Fruit fly (Drosophila melanogaster) whole organism, embryonic: ENCODE results near the gene CG31178.
A peak's percentile ranks its signal among the peaks of the same experiment; 100 is the strongest.

Experiments
- Aef1 ChIP-seq: fragments of 200-800 bp; sonication (Bioruptor generic); IDR thresholded peaks from 3 replicates; pipeline ENCODE4 v1.3.6; 2022; ENCODE audit warnings: missing biosample characterization, missing genetic modification characterization
- Blimp-1 ChIP-seq: fragments of 200-800 bp; sonication (Bioruptor generic); optimal IDR thresholded peaks from 3 replicates; lab custom pipeline; 2018; ENCODE audit warnings: missing biosample characterization, missing genetic modification characterization, mild to moderate bottlenecking, moderate library complexity, missing genetic modification reagents
- CG1024 ChIP-seq: fragments of 200-800 bp; sonication (Bioruptor generic); IDR thresholded peaks from 2 replicates; pipeline ENCODE4 v1.3.6; 2022; ENCODE audit warnings: missing biosample characterization, missing genetic modification characterization
- CG10321 ChIP-seq: fragments of 200-800 bp; sonication (Bioruptor generic); IDR thresholded peaks from 2 replicates; pipeline ENCODE4 v1.3.6; 2022; ENCODE audit warnings: missing biosample characterization, missing genetic modification characterization
- CG12391 ChIP-seq: fragments of 200-800 bp; sonication (Bioruptor generic); optimal IDR thresholded peaks from 3 replicates; lab custom pipeline; 2018; ENCODE audit warnings: missing biosample characterization, mild to moderate bottlenecking, missing genetic modification characterization, moderate library complexity
- CG13287 ChIP-seq: fragments of 200-800 bp; sonication (Bioruptor generic); IDR thresholded peaks from 2 replicates; pipeline ENCODE4 v1.3.6; 2022; ENCODE audit warnings: missing biosample characterization, missing genetic modification characterization; ENCODE audit not compliant: partially characterized antibody
- CG15601 ChIP-seq: fragments of 200-800 bp; sonication (Bioruptor generic); optimal IDR thresholded peaks from 3 replicates; lab custom pipeline; 2019; ENCODE audit warnings: missing biosample characterization, mild to moderate bottlenecking, missing genetic modification characterization, moderate library complexity
- CG17359 ChIP-seq: fragments of 200-800 bp; sonication (Bioruptor generic); optimal IDR thresholded peaks from 3 replicates; lab custom pipeline; 2018; ENCODE audit warnings: missing biosample characterization, mild to moderate bottlenecking, missing genetic modification characterization, moderate library complexity
- CG2120 ChIP-seq: fragments of 200-800 bp; sonication (Bioruptor generic); optimal IDR thresholded peaks from 3 replicates; lab custom pipeline; 2016; ENCODE audit warnings: missing biosample characterization, missing genetic modification characterization
- CG2129 ChIP-seq: fragments of 200-800 bp; sonication (Bioruptor generic); IDR thresholded peaks from 2 replicates; pipeline ENCODE4 v1.3.6; 2022; ENCODE audit warnings: missing biosample characterization, missing genetic modification characterization; ENCODE audit not compliant: partially characterized antibody
- CG2202 ChIP-seq: fragments of 200-800 bp; sonication (Bioruptor generic); optimal IDR thresholded peaks from 2 replicates; lab custom pipeline; 2018; ENCODE audit warnings: missing biosample characterization, mild to moderate bottlenecking, missing genetic modification characterization
- CG32772 ChIP-seq: fragments of 200-800 bp; sonication (Bioruptor generic); IDR thresholded peaks from 2 replicates; pipeline ENCODE4 v1.3.6; 2022; ENCODE audit warnings: missing biosample characterization, missing genetic modification characterization
- CG3281 ChIP-seq: fragments of 200-800 bp; sonication (Bioruptor generic); optimal IDR thresholded peaks from 3 replicates; lab custom pipeline; 2017; ENCODE audit warnings: missing biosample characterization, mild to moderate bottlenecking, missing genetic modification characterization
- CG3407 ChIP-seq: fragments of 200-800 bp; sonication (Bioruptor generic); optimal IDR thresholded peaks from 2 replicates; lab custom pipeline; 2018; ENCODE audit warnings: missing biosample characterization, mild to moderate bottlenecking, missing genetic modification characterization
- CG4360 ChIP-seq: fragments of 200-800 bp; sonication (Bioruptor generic); IDR thresholded peaks from 2 replicates; pipeline ENCODE4 v1.3.6; 2022; ENCODE audit warnings: missing biosample characterization, missing genetic modification characterization
- CG5180 ChIP-seq: fragments of 200-800 bp; sonication (Bioruptor generic); optimal IDR thresholded peaks from 3 replicates; lab custom pipeline; 2017; ENCODE audit warnings: missing biosample characterization, missing genetic modification characterization, mild to moderate bottlenecking, moderate library complexity, missing genetic modification reagents
- CG6272 ChIP-seq: fragments of 200-800 bp; sonication (Bioruptor generic); IDR thresholded peaks from 2 replicates; pipeline ENCODE4 v1.3.6; 2022; ENCODE audit warnings: missing biosample characterization, missing genetic modification characterization
- CG6683 ChIP-seq: fragments of 200-800 bp; sonication (Bioruptor generic); optimal IDR thresholded peaks from 2 replicates; lab custom pipeline; 2017; ENCODE audit warnings: missing biosample characterization, mild to moderate bottlenecking, missing genetic modification characterization, missing genetic modification reagents
- CG7556 ChIP-seq: fragments of 200-800 bp; sonication (Bioruptor generic); optimal IDR thresholded peaks from 2 replicates; lab custom pipeline; 2017; ENCODE audit warnings: missing biosample characterization, mild to moderate bottlenecking, missing genetic modification characterization
- CG8281 ChIP-seq: fragments of 200-800 bp; sonication (Bioruptor generic); optimal IDR thresholded peaks from 2 replicates; lab custom pipeline; 2018; ENCODE audit warnings: missing biosample characterization, mild to moderate bottlenecking, missing genetic modification characterization, moderate library complexity
- CG9609 ChIP-seq: fragments of 200-800 bp; sonication (Bioruptor generic); optimal IDR thresholded peaks from 3 replicates; lab custom pipeline; 2016; ENCODE audit warnings: missing biosample characterization, missing genetic modification characterization
- CrebB ChIP-seq: fragments of 200-800 bp; sonication (Bioruptor generic); optimal IDR thresholded peaks from 3 replicates; lab custom pipeline; 2018; ENCODE audit warnings: missing biosample characterization, mild to moderate bottlenecking, missing genetic modification characterization
- D19A ChIP-seq: fragments of 200-800 bp; optimal IDR thresholded peaks from 3 replicates; lab custom pipeline; 2019; ENCODE audit warnings: missing biosample characterization, mild to moderate bottlenecking, missing genetic modification characterization, moderate library complexity
- Dfd ChIP-seq, 2 experiments: fragments of >200 bp; optimal IDR thresholded peaks; 2 replicates each; lab custom pipeline; 2017; ENCODE audit warnings: missing biosample characterization in 2 of 2, missing genetic modification characterization in 2 of 2
- E2f1 ChIP-seq: fragments of 200-800 bp; sonication (Bioruptor generic); IDR thresholded peaks from 2 replicates; pipeline ENCODE4 v1.3.6; 2022; ENCODE audit warnings: missing biosample characterization, missing genetic modification characterization
- Hmr ChIP-seq: fragments of 200-800 bp; sonication (Bioruptor generic); optimal IDR thresholded peaks from 3 replicates; lab custom pipeline; 2017; ENCODE audit warnings: mild to moderate bottlenecking, missing biosample characterization, missing genetic modification reagents, missing genetic modification characterization
- Jarid2 ChIP-seq: fragments of 200-800 bp; sonication (Bioruptor generic); optimal IDR thresholded peaks from 3 replicates; lab custom pipeline; 2017; ENCODE audit warnings: mild to moderate bottlenecking, missing biosample characterization, missing genetic modification reagents, missing genetic modification characterization
- Mad ChIP-seq: fragments of 200-800 bp; sonication (Bioruptor generic); optimal IDR thresholded peaks from 2 replicates; lab custom pipeline; 2016; ENCODE audit warnings: missing biosample characterization, missing genetic modification characterization
- Opbp ChIP-seq: fragments of 200-800 bp; sonication (Bioruptor generic); IDR thresholded peaks from 3 replicates; pipeline ENCODE4 v1.3.6; 2022; ENCODE audit warnings: missing biosample characterization, missing genetic modification characterization; ENCODE audit not compliant: partially characterized antibody
- Sox100B ChIP-seq: fragments of 200-800 bp; sonication (Bioruptor generic); optimal IDR thresholded peaks from 3 replicates; lab custom pipeline; 2018; ENCODE audit warnings: missing biosample characterization, mild to moderate bottlenecking, missing genetic modification characterization
- Spps ChIP-seq: fragments of 200-800 bp; sonication (Bioruptor generic); optimal IDR thresholded peaks from 2 replicates; lab custom pipeline; 2018; ENCODE audit warnings: missing biosample characterization, mild to moderate bottlenecking, missing genetic modification characterization
- bsh ChIP-seq, 2 experiments: fragments of 200-800 bp; sonication (Bioruptor generic); optimal IDR thresholded peaks; 2 replicates each; lab custom pipeline; 2017 to 2018; ENCODE audit warnings: mild to moderate bottlenecking in 2 of 2, missing biosample characterization in 2 of 2, missing genetic modification characterization in 2 of 2, moderate library complexity in 1 of 2
- caup ChIP-seq: fragments of 200-800 bp; sonication (Bioruptor generic); optimal IDR thresholded peaks from 3 replicates; lab custom pipeline; 2017; ENCODE audit warnings: missing biosample characterization, mild to moderate bottlenecking, missing genetic modification characterization, moderate library complexity; ENCODE audit not compliant: severe bottlenecking
- cg ChIP-seq: fragments of 200-800 bp; sonication (Bioruptor generic); optimal IDR thresholded peaks from 3 replicates; lab custom pipeline; 2019; ENCODE audit warnings: missing biosample characterization, mild to moderate bottlenecking, missing genetic modification characterization, moderate library complexity
- ci ChIP-seq: fragments of 200-800 bp; sonication (Bioruptor generic); IDR thresholded peaks from 3 replicates; pipeline ENCODE4 v1.3.6; 2022; ENCODE audit warnings: missing biosample characterization, missing genetic modification characterization
- dati ChIP-seq: fragments of 200-800 bp; sonication (Bioruptor generic); IDR thresholded peaks from 2 replicates; pipeline ENCODE4 v1.3.6; 2022; ENCODE audit warnings: missing biosample characterization, missing genetic modification characterization
- dpn ChIP-seq, 2 experiments: fragments of 200-800 bp; sonication (Bioruptor generic); optimal IDR thresholded peaks; 3 replicates each; lab custom pipeline; 2016; ENCODE audit warnings: missing biosample characterization in 2 of 2, missing genetic modification characterization in 2 of 2
- gcm ChIP-seq: fragments of 200-800 bp; sonication (Bioruptor generic); optimal IDR thresholded peaks from 2 replicates; lab custom pipeline; 2019; ENCODE audit warnings: missing biosample characterization, mild to moderate bottlenecking, missing genetic modification characterization, moderate library complexity
- insv ChIP-seq, 2 experiments: fragments of 200-800 bp; sonication (Bioruptor generic); optimal IDR thresholded peaks; 3 replicates each; lab custom pipeline; 2016 to 2018; ENCODE audit warnings: missing biosample characterization in 2 of 2, missing genetic modification characterization in 2 of 2
- nmo ChIP-seq: fragments of 200-800 bp; sonication (Bioruptor generic); optimal IDR thresholded peaks from 2 replicates; lab custom pipeline; 2018; ENCODE audit warnings: missing biosample characterization, mild to moderate bottlenecking, missing genetic modification characterization, moderate library complexity
- pan ChIP-seq, 4 experiments: fragments of >200 bp in 3 of 4; fragments of 200-800 bp in 1 of 4; sonication (Bioruptor generic) in 1 of 4; optimal IDR thresholded peaks in 3 of 4; IDR thresholded peaks in 1 of 4; 2 replicates each; pipeline versions ENCODE4 v1.3.6 to Lab custom; 2017 to 2022; ENCODE audit warnings: missing biosample characterization in 2 of 4, missing genetic modification characterization in 2 of 4, mixed read lengths in 1 of 4
- ranshi ChIP-seq: fragments of 200-800 bp; sonication (Bioruptor generic); IDR thresholded peaks from 2 replicates; pipeline ENCODE4 v1.3.6; 2022; ENCODE audit warnings: missing biosample characterization, missing genetic modification characterization
- run ChIP-seq: fragments of 200-800 bp; sonication (Bioruptor generic); optimal IDR thresholded peaks from 3 replicates; lab custom pipeline; 2018; ENCODE audit warnings: missing biosample characterization, mild to moderate bottlenecking, missing genetic modification characterization
- stc ChIP-seq: fragments of 200-800 bp; sonication (Bioruptor generic); IDR thresholded peaks from 2 replicates; pipeline ENCODE4 v1.3.6; 2022; ENCODE audit warnings: missing biosample characterization, missing genetic modification characterization
- zen2 ChIP-seq: fragments of 200-800 bp; sonication (Bioruptor generic); IDR thresholded peaks from 3 replicates; pipeline ENCODE4 v1.3.6; 2022; ENCODE audit warnings: missing biosample characterization, missing genetic modification characterization; ENCODE audit not compliant: partially characterized antibody
- zf30C ChIP-seq: fragments of 200-800 bp; sonication (Bioruptor generic); optimal IDR thresholded peaks from 3 replicates; lab custom pipeline; 2018; ENCODE audit warnings: missing biosample characterization, mild to moderate bottlenecking, missing genetic modification characterization

CG31178 gene

DNA sequence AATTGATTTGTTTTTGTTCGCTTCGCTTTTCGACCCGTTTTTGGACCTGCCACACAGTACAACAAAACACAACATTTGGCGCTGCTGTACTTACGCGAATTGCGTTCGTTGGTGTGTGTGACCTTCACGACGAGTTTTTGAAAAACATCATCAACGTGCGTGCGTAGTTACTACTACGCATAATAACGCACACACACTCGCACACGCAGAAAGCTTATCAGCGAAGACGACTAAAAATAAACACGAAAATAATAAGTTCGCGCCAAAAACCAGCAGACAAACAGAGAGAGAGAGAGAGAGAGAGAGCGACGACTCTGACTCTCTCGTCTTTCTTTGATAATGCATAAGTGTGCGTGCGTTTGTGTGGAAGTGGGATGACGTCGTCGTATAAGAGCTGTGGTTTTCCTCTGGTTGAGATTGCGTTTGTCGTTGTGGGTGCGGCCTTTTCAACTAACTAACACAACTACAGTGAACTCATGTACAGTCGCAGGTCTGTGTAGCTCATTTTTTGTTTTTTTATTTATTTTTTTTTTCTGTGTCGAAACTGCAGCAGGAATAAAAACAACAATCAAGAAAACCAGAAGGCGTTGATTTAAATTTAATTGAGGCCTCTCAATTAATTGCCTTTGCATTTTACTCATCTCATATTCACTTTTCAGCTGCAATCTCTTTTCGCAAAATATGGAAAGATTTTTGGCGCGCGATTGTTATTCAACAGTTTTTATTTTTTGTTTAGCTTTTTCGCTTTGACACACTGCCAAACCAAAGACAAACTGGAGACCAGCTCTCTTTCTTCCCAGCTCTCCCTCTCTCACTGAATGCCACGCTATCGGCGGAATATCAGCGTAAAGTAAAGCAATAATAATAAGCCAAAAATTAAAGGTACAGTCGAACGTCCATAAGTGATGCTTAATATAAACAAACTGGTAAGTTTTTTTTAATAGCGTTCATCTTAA is 19.6 kb upstream of the CG31178 start (continued):
- TF ChIP-seq CG2120 (GFP tag; lab: Kevin White, UChicago) (peak; percentile 18), gcm (no peak), dpn (GFP tag; optimal IDR thresholded peaks at IDR 0.05; lab: Kevin White, UChicago) (no peak), CG15601 (tag; lab: Kevin White, UChicago) (peak; percentile 58), Mad (no peak), ci (peak; percentile 45; the same call in 2 of the 3 replicates), Aef1 (GFP tag; lab: Robert Waterston, UW) (no peak), CG2129 (GFP tag; lab: Robert Waterston, UW) (no peak), run (tag; lab: Kevin White, UChicago) (peak; percentile 8), CG17359 (tag; lab: Kevin White, UChicago) (peak; percentile 80), CrebB (tag; lab: Kevin White, UChicago) (peak; percentile 24), cg (GFP tag; lab: Kevin White, UChicago) (peak; percentile 96), CG7556 (GFP tag; lab: Kevin White, UChicago) (no peak), ranshi (GFP tag; lab: Robert Waterston, UW) (no peak), CG4360 (GFP tag; lab: Robert Waterston, UW) (0 out of 2 replicates have a peak, but pooled peaks have one; percentile 19), CG12391 (tag; lab: Kevin White, UChicago) (peak; percentile 12), CG8281 (tag; lab: Kevin White, UChicago) (no peak), dati (GFP tag; lab: Robert Waterston, UW) (no peak), CG3407 (GFP tag; lab: Kevin White, UChicago) (no peak), CG3281 (GFP tag; lab: Kevin White, UChicago) (peak; percentile 17), Dfd (GFP tag; optimal IDR thresholded peaks at IDR 0.05; lab: Kevin White, UChicago) (no peak), CG1024 (GFP tag; lab: Robert Waterston, UW) (0 out of 2 replicates have a peak, but pooled peaks have one; percentile 33), insv (GFP tag; optimal IDR thresholded peaks at IDR 0.05; lab: Kevin White, UChicago) (peak in 1 of 2 experiments; percentile 60), zf30C (GFP tag; lab: Kevin White, UChicago) (peak; percentile 67), E2f1 (GFP tag; lab: Robert Waterston, UW) (peak; percentile 69; the same call in 1 of the 2 replicates), CG6272 (GFP tag; lab: Robert Waterston, UW) (no peak), Sox100B (GFP tag; lab: Kevin White, UChicago) (peak; percentile 5), Opbp (0 out of 3 replicates have a peak, but pooled peaks have one; percentile 9), D19A (no peak), CG6683 (GFP tag; lab: Kevin White, UChicago) (no peak), caup (GFP tag; lab: Kevin White, UChicago) (no peak), Spps (tag; lab: Kevin White, UChicago) (no peak), CG10321 (GFP tag; lab: Robert Waterston, UW) (no peak), CG13287 (GFP tag; lab: Robert Waterston, UW) (peak; percentile 49), pan (optimal IDR thresholded peaks at IDR 0.05; lab: Kevin White, UChicago) (no peak), pan (GFP tag; optimal IDR thresholded peaks at IDR 0.05 in 1 of 2, IDR thresholded peaks at IDR 0.05 in 1 of 2) (peak in 1 of 2 experiments; percentile 23), CG9609 (GFP tag; lab: Kevin White, UChicago) (no peak), CG32772 (GFP tag; lab: Robert Waterston, UW) (peak; percentile 61), stc (GFP tag; lab: Robert Waterston, UW) (peak; percentile 14; the same call in 1 of the 2 replicates), Blimp-1 (GFP tag; lab: Kevin White, UChicago) (peak; percentile 11), CG2202 (tag; lab: Kevin White, UChicago) (no peak), bsh (GFP tag; optimal IDR thresholded peaks at IDR 0.05; lab: Kevin White, UChicago) (peak in 1 of 2 experiments; percentile 46), Jarid2 (GFP tag; lab: Kevin White, UChicago) (no peak), Hmr (no peak), zen2 (peak; percentile 73; the same call in 1 of the 3 replicates), nmo (GFP tag; lab: Kevin White, UChicago) (no peak), CG5180 (no peak)
